Worm (Caenorhabditis elegans) whole organism, L4/young adult: Measurements from ENCODE around the gene F01G10.9.

Experiments used
- W03F9.2 ChIP-seq: fragments of 150-350 bp; optimal IDR thresholded peaks from 2 replicates; lab custom pipeline; 2014; ENCODE audit warnings: missing biosample characterization, missing genetic modification characterization
- him-1 ChIP-seq: sonication (generic microtip); optimal IDR thresholded peaks from 2 replicates; lab custom pipeline; 2016; ENCODE audit warnings: missing genotype, missing genetic modification reagents, missing genetic modification characterization, missing compliant biosample characterization

ce11 chrIV:10223723-10224122 lies 35.7 kb downstream of the F01G10.9 start, which contains the start of gene nas-12:
- TF ChIP-seq him-1 (tag; lab: Kevin White, UChicago) (no peak), W03F9.2 (tag; lab: Kevin White, UChicago) (no peak)
